Worm (Caenorhabditis elegans): Measurements from ENCODE around the gene aexr-2.

Gene aexr-2

DNA sequence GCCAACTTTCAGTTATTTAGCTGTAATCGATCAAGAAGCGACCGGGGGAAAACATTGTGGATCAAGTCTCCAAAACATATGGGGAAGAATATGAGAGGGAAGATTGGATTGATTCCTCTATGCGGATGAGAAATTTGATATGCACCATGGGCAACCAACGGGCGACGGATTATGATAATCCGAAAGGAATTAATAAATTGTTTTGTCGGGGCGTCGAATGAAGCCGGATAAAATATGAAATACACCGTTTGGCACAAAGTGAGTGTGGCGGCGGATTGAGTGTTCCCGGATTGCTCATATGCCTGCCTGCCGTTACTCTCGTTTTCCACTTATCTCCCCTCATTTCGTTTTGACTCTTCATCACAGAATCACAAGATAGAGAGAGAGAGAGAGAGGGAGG is 22.1 kb downstream of the aexr-2 start (continued):
- TF ChIP-seq lin-35 (GFP tag; optimal IDR thresholded peaks at IDR 0.05), result no peak
- TF ChIP-seq nfyb-1 (GFP tag; IDR thresholded peaks at IDR 0.05), result no peak
- TF ChIP-seq F39B2.1 (GFP tag; IDR thresholded peaks at IDR 0.05), result no peak
- TF ChIP-seq sea-2 (GFP tag; IDR thresholded peaks at IDR 0.05), result no peak
- TF ChIP-seq zfh-2 (GFP tag; conservative IDR thresholded peaks at IDR 0.05), result no peak
- TF ChIP-seq rcor-1 (GFP tag; IDR thresholded peaks at IDR 0.05), result no peak
- no peak for TF ChIP-seq rpc-1 (optimal IDR thresholded peaks at IDR 0.05)
- no peak for TF ChIP-seq rpc-1 (tag; optimal IDR thresholded peaks at IDR 0.05)
- TF ChIP-seq F37B4.10 (GFP tag; IDR thresholded peaks at IDR 0.05), result no peak
- TF ChIP-seq xnd-1 (tag; optimal IDR thresholded peaks at IDR 0.05), result no peak
- peak; percentile 24 for TF ChIP-seq ztf-22 (GFP tag; optimal IDR thresholded peaks at IDR 0.05)
- peak; percentile 41 for TF ChIP-seq madf-10 (tag; optimal IDR thresholded peaks at IDR 0.05)
- no peak for TF ChIP-seq hlh-12 (tag; optimal IDR thresholded peaks at IDR 0.05)
- TF ChIP-seq ekl-4 (GFP tag; IDR thresholded peaks at IDR 0.05), result peak; percentile 18; the same call in 1 of the 2 replicates
- no peak for TF ChIP-seq ztf-26 (tag; optimal IDR thresholded peaks at IDR 0.05)
- peak; percentile 62; the same call in 1 of the 2 replicates for TF ChIP-seq Y56A3A.18 (GFP tag; IDR thresholded peaks at IDR 0.05)
- no peak for TF ChIP-seq Y67H2A.10 (GFP tag; conservative IDR thresholded peaks at IDR 0.05)
- TF ChIP-seq snpc-4 (GFP tag; optimal IDR thresholded peaks at IDR 0.05), result no peak
- TF ChIP-seq snpc-4 (tag; optimal IDR thresholded peaks at IDR 0.05), result no peak
- no peak for TF ChIP-seq tbp1 (GFP tag; optimal IDR thresholded peaks at IDR 0.05)
- TF ChIP-seq T07F8.4 (tag; optimal IDR thresholded peaks at IDR 0.05), result no peak
- TF ChIP-seq mes-4 (tag; optimal IDR thresholded peaks at IDR 0.05), result no peak
- TF ChIP-seq dpff-1 (tag; optimal IDR thresholded peaks at IDR 0.05), result no peak
- no peak for TF ChIP-seq F33H1.4 (GFP tag; IDR thresholded peaks at IDR 0.05)
- peak; percentile 4 for TF ChIP-seq chd-7 (tag; optimal IDR thresholded peaks at IDR 0.05)
- TF ChIP-seq F57A8.1 (GFP tag; optimal IDR thresholded peaks at IDR 0.05), result no peak
- no peak for TF ChIP-seq pha-4 (tag; optimal IDR thresholded peaks at IDR 0.05)
- no peak for TF ChIP-seq lin-54 (GFP tag; optimal IDR thresholded peaks at IDR 0.05)
- TF ChIP-seq hsf-1 (GFP tag; IDR thresholded peaks at IDR 0.05), result no peak
- TF ChIP-seq ztf-3 (GFP tag; optimal IDR thresholded peaks at IDR 0.05), result no peak
- TF ChIP-seq zim-3 (tag; optimal IDR thresholded peaks at IDR 0.05), result no peak
- TF ChIP-seq F49E8.2 (tag; optimal IDR thresholded peaks at IDR 0.05; ENCODE audit: insufficient read depth), result no peak
- TF ChIP-seq nhr-179 (tag; optimal IDR thresholded peaks at IDR 0.05), result no peak
- TF ChIP-seq B0019.2 (GFP tag; conservative IDR thresholded peaks at IDR 0.05), result no peak
- peak; percentile 78 for TF ChIP-seq B0336.3 (GFP tag; IDR thresholded peaks at IDR 0.05)
- TF ChIP-seq snpc-3.4 (tag; optimal IDR thresholded peaks at IDR 0.05), result no peak
- TF ChIP-seq ceh-79 (tag; optimal IDR thresholded peaks at IDR 0.05), result no peak
- no peak for TF ChIP-seq hrde-1 (tag; optimal IDR thresholded peaks at IDR 0.05; ENCODE audit: borderline replicate concordance)
- 0 out of 2 replicates have a peak, but pooled peaks have one; percentile 54 for TF ChIP-seq hmg-20 (GFP tag; IDR thresholded peaks at IDR 0.05)
- no peak for TF ChIP-seq die-1 (tag; optimal IDR thresholded peaks at IDR 0.05)
- no peak for TF ChIP-seq snpc-1.1 (tag; optimal IDR thresholded peaks at IDR 0.05; ENCODE audit: insufficient read depth)
- TF ChIP-seq ceh-91 (GFP tag; IDR thresholded peaks at IDR 0.05), result no peak
- TF ChIP-seq C06A6.2 (GFP tag; conservative IDR thresholded peaks at IDR 0.05), result no peak
- no peak for TF ChIP-seq mcd-1 (GFP tag; IDR thresholded peaks at IDR 0.05)
- TF ChIP-seq unc-130 (GFP tag; optimal IDR thresholded peaks at IDR 0.05), result no peak
- 0 out of 2 replicates have a peak, but pooled peaks have one; percentile 15 for TF ChIP-seq ceh-100 (GFP tag; IDR thresholded peaks at IDR 0.05)
- TF ChIP-seq madf-8 (GFP tag; conservative IDR thresholded peaks at IDR 0.05), result no peak
- TF ChIP-seq tlf-1 (GFP tag; optimal IDR thresholded peaks at IDR 0.05), result peak; percentile 57
- TF ChIP-seq lsl-1 (GFP tag; optimal IDR thresholded peaks at IDR 0.05), result no peak
- TF ChIP-seq egl-18 (GFP tag; IDR thresholded peaks at IDR 0.05), result no peak
